Worm (Caenorhabditis elegans) whole organism, young adult: ENCODE measurements around the gene lron-4.

ENCODE experiments used
- B0336.3 ChIP-seq: fragments of 200-800 bp; sonication (Bioruptor generic); IDR thresholded peaks from 2 replicates; pipeline ENCODE4 v1.3.6; 2022; ENCODE audit warnings: missing genetic modification characterization, missing compliant biosample characterization
- C17E4.6 ChIP-seq: fragments of 200-800 bp; sonication (Bioruptor generic); IDR thresholded peaks from 2 replicates; pipeline ENCODE4 v1.3.6; 2022; ENCODE audit warnings: missing genetic modification reagents, missing genetic modification characterization, missing compliant biosample characterization
- F37B4.10 ChIP-seq: fragments of 200-800 bp; sonication (Bioruptor generic); IDR thresholded peaks from 2 replicates; pipeline ENCODE4 v1.3.6; 2022; ENCODE audit warnings: missing genetic modification characterization, missing compliant biosample characterization
- T07F8.4 ChIP-seq: sonication (generic microtip); optimal IDR thresholded peaks from 2 replicates; lab custom pipeline; 2016; ENCODE audit warnings: mild to moderate bottlenecking, missing genetic modification characterization, moderate library complexity, missing compliant biosample characterization
- athp-1 ChIP-seq: sonication (generic microtip); optimal IDR thresholded peaks from 2 replicates; lab custom pipeline; 2017; ENCODE audit warnings: mild to moderate bottlenecking, missing genetic modification characterization, missing compliant biosample characterization
- attf-6 ChIP-seq: fragments of 200-800 bp; sonication (Bioruptor generic); IDR thresholded peaks from 2 replicates; pipeline ENCODE4 v1.3.6; 2022; ENCODE audit warnings: missing genetic modification reagents, missing genetic modification characterization, missing compliant biosample characterization
- ceh-27 ChIP-seq: fragments of 200-800 bp; sonication (Bioruptor generic); optimal IDR thresholded peaks from 2 replicates; lab custom pipeline; 2018; ENCODE audit warnings: mild to moderate bottlenecking, missing genetic modification characterization, moderate library complexity, missing compliant biosample characterization
- let-526 ChIP-seq: fragments of 200-800 bp; sonication (Bioruptor generic); IDR thresholded peaks from 2 replicates; pipeline ENCODE4 v1.3.6; 2022; ENCODE audit warnings: missing genetic modification reagents, missing genetic modification characterization, missing compliant biosample characterization
- lin-54 ChIP-seq: fragments of 200-800 bp; sonication (Bioruptor generic); optimal IDR thresholded peaks from 2 replicates; lab custom pipeline; 2018; ENCODE audit warnings: mild to moderate bottlenecking, missing genetic modification characterization, missing compliant biosample characterization
- mes-4 ChIP-seq: sonication (generic microtip); optimal IDR thresholded peaks from 2 replicates; lab custom pipeline; 2016; ENCODE audit warnings: missing genotype, missing genetic modification characterization, missing compliant biosample characterization
- sdz-38 ChIP-seq: sonication (generic microtip); optimal IDR thresholded peaks from 2 replicates; lab custom pipeline; 2016; ENCODE audit warnings: missing genotype, missing genetic modification characterization, missing compliant biosample characterization
- zfh-2 ChIP-seq: fragments of 200-800 bp; sonication (Bioruptor generic); conservative IDR thresholded peaks from 2 replicates; pipeline ENCODE4 v1.3.6; 2022; ENCODE audit warnings: missing genetic modification reagents, missing genetic modification characterization, missing compliant biosample characterization

Gene lron-4

DNA sequence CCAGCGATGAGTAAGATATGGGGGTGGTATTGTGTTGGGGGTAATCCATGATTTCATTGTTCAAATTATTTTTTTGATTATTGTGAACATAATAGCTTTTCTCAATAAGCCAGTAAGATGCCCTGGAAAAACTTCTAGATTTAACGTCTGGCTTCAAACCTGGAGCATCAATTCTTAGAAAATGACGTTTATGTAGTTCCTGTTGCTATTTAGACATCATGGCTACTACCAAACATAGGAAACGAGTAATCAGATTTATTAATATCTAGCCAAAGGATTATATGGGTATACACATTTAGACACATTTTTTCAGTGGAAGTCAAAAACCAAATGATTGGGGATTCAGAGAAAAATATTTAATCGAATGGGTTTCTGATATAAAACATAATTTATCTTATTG, 52.4 kb downstream of the lron-4 start:
- TF ChIP-seq athp-1 = no peak
- no peak for TF ChIP-seq lin-54 (GFP tag; lab: Kevin White, UChicago)
- TF ChIP-seq attf-6 = no peak
- no peak for TF ChIP-seq F37B4.10
- TF ChIP-seq C17E4.6 = no peak
- TF ChIP-seq zfh-2 (GFP tag; lab: Robert Waterston, UW) = no peak
- no peak for TF ChIP-seq ceh-27 (GFP tag; lab: Kevin White, UChicago)
- TF ChIP-seq B0336.3 (GFP tag; lab: Robert Waterston, UW) = no peak
- TF ChIP-seq sdz-38 (tag; lab: Kevin White, UChicago) = no peak
- TF ChIP-seq T07F8.4 (tag; lab: Kevin White, UChicago) = no peak
- TF ChIP-seq let-526 = no peak
- TF ChIP-seq mes-4 (tag; lab: Kevin White, UChicago) = no peak
